Worm (Caenorhabditis elegans) whole organism, early embryonic: ENCODE results near the gene F44E5.15.

Experiments used
- B0310.2 ChIP-seq: sonication (generic microtip); optimal IDR thresholded peaks from 2 replicates; lab custom pipeline; 2016; ENCODE audit warnings: mild to moderate bottlenecking, missing genetic modification characterization, missing compliant biosample characterization
- F13C5.2 ChIP-seq: sonication (generic microtip); optimal IDR thresholded peaks from 2 replicates; lab custom pipeline; 2017; ENCODE audit warnings: mild to moderate bottlenecking, missing genetic modification characterization, inconsistent platforms, missing compliant biosample characterization
- aly-1 ChIP-seq: sonication (generic microtip); optimal IDR thresholded peaks from 2 replicates; lab custom pipeline; 2016; ENCODE audit warnings: missing genetic modification characterization, missing compliant biosample characterization
- ama-1 ChIP-seq: fragments of 150-350 bp; optimal IDR thresholded peaks from 2 replicates; lab custom pipeline; 2014
- ceh-13 ChIP-seq: fragments of 200-800 bp; sonication (Bioruptor generic); optimal IDR thresholded peaks from 2 replicates; lab custom pipeline; 2018; ENCODE audit warnings: mild to moderate bottlenecking, missing genetic modification characterization, missing compliant biosample characterization
- ceh-36 ChIP-seq: sonication (generic microtip); optimal IDR thresholded peaks from 2 replicates; lab custom pipeline; 2016; ENCODE audit warnings: missing genetic modification characterization, inconsistent platforms, missing compliant biosample characterization
- ets-7 ChIP-seq: sonication (generic microtip); optimal IDR thresholded peaks from 2 replicates; lab custom pipeline; 2016; ENCODE audit warnings: missing genotype, missing genetic modification characterization, missing compliant biosample characterization
- flt-1 ChIP-seq: fragments of 200-800 bp; sonication (Bioruptor generic); IDR thresholded peaks from 2 replicates; pipeline ENCODE4 v1.3.6; 2022; ENCODE audit warnings: missing genetic modification characterization, missing compliant biosample characterization
- hmbx-1 ChIP-seq: sonication (generic microtip); optimal IDR thresholded peaks from 2 replicates; lab custom pipeline; 2016; ENCODE audit warnings: mild to moderate bottlenecking, missing genetic modification characterization, missing compliant biosample characterization
- hmg-4 ChIP-seq: fragments of 200-800 bp; sonication (Bioruptor generic); optimal IDR thresholded peaks from 2 replicates; lab custom pipeline; 2018; ENCODE audit warnings: mild to moderate bottlenecking, missing genetic modification characterization, missing compliant biosample characterization
- hnd-1 ChIP-seq: sonication (generic microtip); optimal IDR thresholded peaks from 2 replicates; lab custom pipeline; 2016; ENCODE audit warnings: missing genetic modification characterization, missing compliant biosample characterization
- pes-1 ChIP-seq: fragments of 200-800 bp; sonication (Bioruptor generic); IDR thresholded peaks from 2 replicates; pipeline ENCODE4 v1.3.6; 2022; ENCODE audit warnings: missing genetic modification reagents, missing genetic modification characterization, missing compliant biosample characterization
- scrt-1 ChIP-seq: fragments of 200-800 bp; sonication (Bioruptor generic); IDR thresholded peaks from 2 replicates; pipeline ENCODE4 v1.3.6; 2022; ENCODE audit warnings: missing genetic modification characterization, missing compliant biosample characterization
- sea-1 ChIP-seq: fragments of 200-800 bp; sonication (Bioruptor generic); conservative IDR thresholded peaks from 2 replicates; pipeline ENCODE4 v1.3.6; 2022; ENCODE audit warnings: missing genetic modification characterization, missing compliant biosample characterization
- tbx-11 ChIP-seq: fragments of 200-800 bp; sonication (Bioruptor generic); IDR thresholded peaks from 2 replicates; pipeline ENCODE4 v1.3.6; 2022; ENCODE audit warnings: missing genetic modification characterization, missing compliant biosample characterization
- tbx-37 ChIP-seq: fragments of 200-800 bp; sonication (Bioruptor generic); conservative IDR thresholded peaks from 2 replicates; pipeline ENCODE4 v1.3.6; 2022; ENCODE audit warnings: missing genetic modification reagents, missing genetic modification characterization, missing compliant biosample characterization
- tra-4 ChIP-seq: sonication (generic microtip); optimal IDR thresholded peaks from 2 replicates; lab custom pipeline; 2017; ENCODE audit warnings: missing genetic modification characterization, missing compliant biosample characterization

The F44E5.15 gene

ce11 chrII:11761806-11762512, 10.5 kb upstream of the F44E5.15 start:
- TF ChIP-seq hnd-1 (no peak), sea-1 (0 out of 2 replicates have a peak, but pooled peaks have one; percentile 65)

- no peak for TF ChIP-seq tbx-37 (GFP tag; lab: Robert Waterston, UW)
- no peak for TF ChIP-seq ets-7 (tag; lab: Kevin White, UChicago)
- TF ChIP-seq hmg-4 (GFP tag; lab: Kevin White, UChicago): no peak
- no peak for TF ChIP-seq ama-1
- TF ChIP-seq aly-1 (tag; lab: Kevin White, UChicago): no peak
- no peak for TF ChIP-seq sea-1
- TF ChIP-seq pes-1 (GFP tag; lab: Robert Waterston, UW): no peak
- no peak for TF ChIP-seq F13C5.2 (tag; lab: Kevin White, UChicago)
- no peak for TF ChIP-seq B0310.2 (tag; lab: Kevin White, UChicago)
- TF ChIP-seq tbx-11: no peak
- TF ChIP-seq scrt-1 (GFP tag; lab: Robert Waterston, UW): no peak
- no peak for TF ChIP-seq ceh-13 (GFP tag; lab: Kevin White, UChicago)
- no peak for TF ChIP-seq tra-4 (tag; lab: Kevin White, UChicago)
- TF ChIP-seq hnd-1: no peak
- TF ChIP-seq hmbx-1 (tag; lab: Kevin White, UChicago): no peak
These were observed 6.8 kb upstream of the F44E5.15 start for ce11 chrII:11765506-11766152.

ce11 chrII:11766472-11766871, 6.0 kb upstream of the F44E5.15 start, which contains the start of gene F44E5.2:
Gene F44E5.2 (plus strand): TSS chrII:11766772.
- TF ChIP-seq ets-7 (tag; lab: Kevin White, UChicago): no peak
- no peak for TF ChIP-seq sea-1
- TF ChIP-seq hnd-1: no peak

- TF ChIP-seq hmbx-1 (tag; lab: Kevin White, UChicago): no peak
- no peak for TF ChIP-seq sea-1
- TF ChIP-seq ama-1: no peak
- no peak for TF ChIP-seq aly-1 (tag; lab: Kevin White, UChicago)
- peak; percentile 5 for TF ChIP-seq hmg-4 (GFP tag; lab: Kevin White, UChicago)
These were observed 1.8 kb downstream of the F44E5.15 start, which contains the start of gene F44E5.1 for ce11 chrII:11774218-11774617. Gene F44E5.1 (minus strand): TSS chrII:11774559.

ce11 chrII:11777893-11778480, 5.5 kb downstream of the F44E5.15 start, which contains the start of the genes patr-1 and dna-2:
Gene patr-1 (minus strand): TSS chrII:11777943.
Gene dna-2 (plus strand): TSS chrII:11778430.
- TF ChIP-seq hmg-4 (GFP tag; lab: Kevin White, UChicago) (peak; percentile 20), hmbx-1 (tag; lab: Kevin White, UChicago) (no peak), ceh-13 (GFP tag; lab: Kevin White, UChicago) (no peak), aly-1 (tag; lab: Kevin White, UChicago) (no peak), ama-1 (no peak), B0310.2 (tag; lab: Kevin White, UChicago) (no peak), ceh-36 (tag; lab: Kevin White, UChicago) (no peak), ets-7 (tag; lab: Kevin White, UChicago) (no peak), tra-4 (tag; lab: Kevin White, UChicago) (no peak), hnd-1 (no peak), F13C5.2 (tag; lab: Kevin White, UChicago) (peak; percentile 17)

- TF ChIP-seq sea-1 (no peak), F13C5.2 (tag; lab: Kevin White, UChicago) (no peak)
These were observed 10.0 kb downstream of the F44E5.15 start, which contains the start of gene F43G6.16 for ce11 chrII:11782493-11782892. Gene F43G6.16 (minus strand): TSS chrII:11782633.

- TF ChIP-seq hmbx-1 (tag; lab: Kevin White, UChicago) (no peak), F13C5.2 (tag; lab: Kevin White, UChicago) (no peak), pes-1 (GFP tag; lab: Robert Waterston, UW) (no peak), sea-1 (no peak), tra-4 (tag; lab: Kevin White, UChicago) (no peak), hmg-4 (GFP tag; lab: Kevin White, UChicago) (no peak), flt-1 (no peak), hnd-1 (no peak), ceh-13 (GFP tag; lab: Kevin White, UChicago) (no peak), B0310.2 (tag; lab: Kevin White, UChicago) (no peak)
These were observed 15.6 kb downstream of the F44E5.15 start for ce11 chrII:11788025-11788424.

- TF ChIP-seq ets-7 (tag; lab: Kevin White, UChicago) (no peak), hmbx-1 (tag; lab: Kevin White, UChicago) (no peak), hnd-1 (no peak), hmg-4 (GFP tag; lab: Kevin White, UChicago) (no peak), tra-4 (tag; lab: Kevin White, UChicago) (no peak), ceh-13 (GFP tag; lab: Kevin White, UChicago) (no peak), tbx-11 (no peak), pes-1 (GFP tag; lab: Robert Waterston, UW) (no peak), F13C5.2 (tag; lab: Kevin White, UChicago) (no peak), flt-1 (no peak), sea-1 (no peak), B0310.2 (tag; lab: Kevin White, UChicago) (no peak), scrt-1 (GFP tag; lab: Robert Waterston, UW) (no peak), ceh-36 (tag; lab: Kevin White, UChicago) (no peak), aly-1 (tag; lab: Kevin White, UChicago) (no peak), tbx-37 (GFP tag; lab: Robert Waterston, UW) (no peak), ama-1 (no peak)
These were observed 18.0 kb downstream of the F44E5.15 start, which contains the start of gene F43G6.4 for ce11 chrII:11790458-11790857. Gene F43G6.4 (plus strand): TSS chrII:11790758.
